Worm (Caenorhabditis elegans): ENCODE results near the gene gtf-2F2.

The gtf-2F2 gene

ce11 chrV:18993535-18993990, at the start of gene gtf-2F2:
Gene gtf-2F2, plus strand, starts transcription at chrV:18993940.
- no peak for TF ChIP-seq mdl-1 (tag; optimal IDR thresholded peaks at IDR 0.05)
- TF ChIP-seq ceh-82 (tag; optimal IDR thresholded peaks at IDR 0.05): no peak
- TF ChIP-seq ZK546.5 (tag; optimal IDR thresholded peaks at IDR 0.05): no peak
- TF ChIP-seq blmp-1 (tag; optimal IDR thresholded peaks at IDR 0.05; ENCODE audit: insufficient read depth): no peak
- no peak for TF ChIP-seq lin-39 (tag; optimal IDR thresholded peaks at IDR 0.05)
- no peak for TF ChIP-seq ama-1 (optimal IDR thresholded peaks at IDR 0.05)
- TF ChIP-seq F13H6.1 (tag; optimal IDR thresholded peaks at IDR 0.05): no peak
- no peak for TF ChIP-seq gmeb-1 (tag; optimal IDR thresholded peaks at IDR 0.05)
- TF ChIP-seq ztf-11 (tag; optimal IDR thresholded peaks at IDR 0.05): no peak
- TF ChIP-seq C34F6.9 (tag; optimal IDR thresholded peaks at IDR 0.05): no peak
- no peak for TF ChIP-seq zag-1 (tag; optimal IDR thresholded peaks at IDR 0.05)
- TF ChIP-seq nhr-12 (tag; optimal IDR thresholded peaks at IDR 0.05): no peak
- TF ChIP-seq crh-2 (tag; optimal IDR thresholded peaks at IDR 0.05): no peak
- TF ChIP-seq alr-1 (tag; optimal IDR thresholded peaks at IDR 0.05): no peak
- no peak for TF ChIP-seq nhr-6 (tag; optimal IDR thresholded peaks at IDR 0.05)
- no peak for TF ChIP-seq nhr-10 (tag; optimal IDR thresholded peaks at IDR 0.05)
- TF ChIP-seq fos-1 (tag; optimal IDR thresholded peaks at IDR 0.05): no peak
- no peak for TF ChIP-seq sem-4 (tag; optimal IDR thresholded peaks at IDR 0.05)

ce11 chrV:18957267-18957843, 36.4 kb upstream of the gtf-2F2 start, which contains the start of gene hrg-10:
Gene hrg-10, minus strand, starts transcription at chrV:18957317.
- TF ChIP-seq fos-1 (tag; optimal IDR thresholded peaks at IDR 0.05) (peak; percentile 12), R02D3.7 (tag; optimal IDR thresholded peaks at IDR 0.05) (no peak), skn-1 (tag; optimal IDR thresholded peaks at IDR 0.05) (peak; percentile 15)

- TF ChIP-seq skn-1 (tag; optimal IDR thresholded peaks at IDR 0.05) (no peak), nhr-12 (tag; optimal IDR thresholded peaks at IDR 0.05) (no peak), mab-5 (tag; optimal IDR thresholded peaks at IDR 0.05) (no peak), gmeb-1 (tag; optimal IDR thresholded peaks at IDR 0.05) (no peak), mdl-1 (tag; optimal IDR thresholded peaks at IDR 0.05) (no peak), lin-13 (GFP tag; optimal IDR thresholded peaks at IDR 0.05) (no peak), peb-1 (tag; optimal IDR thresholded peaks at IDR 0.05) (no peak), elt-3 (tag; optimal IDR thresholded peaks at IDR 0.05) (no peak), fos-1 (tag; optimal IDR thresholded peaks at IDR 0.05) (no peak), sma-3 (GFP tag; optimal IDR thresholded peaks at IDR 0.05) (no peak), nhr-21 (tag; optimal IDR thresholded peaks at IDR 0.05) (no peak), nhr-10 (tag; optimal IDR thresholded peaks at IDR 0.05) (no peak), ztf-1 (GFP tag; conservative IDR thresholded peaks at IDR 0.05) (no peak)
Observed at ce11 chrV:18960072-18960471, 33.7 kb upstream of the gtf-2F2 start, which contains the start of gene ztf-20. Gene ztf-20, minus strand, starts transcription at chrV:18960172.

ce11 chrV:18967479-18968056, 26.2 kb upstream of the gtf-2F2 start, which contains the start of gene Y39B6A.43:
Gene Y39B6A.43, minus strand, starts transcription at chrV:18967829.
- TF ChIP-seq skn-1 (tag; optimal IDR thresholded peaks at IDR 0.05) (peak; percentile 57), fos-1 (tag; optimal IDR thresholded peaks at IDR 0.05) (peak; percentile 90), ztf-11 (tag; optimal IDR thresholded peaks at IDR 0.05) (no peak), nhr-129 (tag; optimal IDR thresholded peaks at IDR 0.05) (peak; percentile 96), sma-3 (GFP tag; optimal IDR thresholded peaks at IDR 0.05) (peak; percentile 91), sem-4 (tag; optimal IDR thresholded peaks at IDR 0.05) (peak; percentile 94), snpc-4 (tag; optimal IDR thresholded peaks at IDR 0.05) (peak; percentile 83), ama-1 (optimal IDR thresholded peaks at IDR 0.05) (no peak), nhr-11 (tag; optimal IDR thresholded peaks at IDR 0.05) (no peak), egl-27 (tag; optimal IDR thresholded peaks at IDR 0.05) (peak; percentile 80), nhr-12 (tag; optimal IDR thresholded peaks at IDR 0.05) (no peak), nhr-25 (tag; optimal IDR thresholded peaks at IDR 0.05) (peak; percentile 96), mdl-1 (tag; optimal IDR thresholded peaks at IDR 0.05) (peak in 1 of 2 experiments; percentile 72), nhr-23 (tag; optimal IDR thresholded peaks at IDR 0.05) (no peak), R02D3.7 (tag; optimal IDR thresholded peaks at IDR 0.05) (peak; percentile 79), nhr-6 (tag; optimal IDR thresholded peaks at IDR 0.05) (peak; percentile 91), lin-13 (GFP tag; optimal IDR thresholded peaks at IDR 0.05) (peak; percentile 99), blmp-1 (tag; optimal IDR thresholded peaks at IDR 0.05; ENCODE audit: insufficient read depth) (peak; percentile 67), ZK546.5 (tag; optimal IDR thresholded peaks at IDR 0.05) (peak; percentile 68), ztf-4 (tag; optimal IDR thresholded peaks at IDR 0.05) (peak; percentile 81), aly-2 (tag; optimal IDR thresholded peaks at IDR 0.05) (no peak), ceh-16 (tag; optimal IDR thresholded peaks at IDR 0.05) (peak; percentile 55), nhr-77 (tag; optimal IDR thresholded peaks at IDR 0.05) (peak; percentile 90), ceh-82 (tag; optimal IDR thresholded peaks at IDR 0.05) (peak; percentile 93), lin-11 (tag; optimal IDR thresholded peaks at IDR 0.05) (peak; percentile 93), alr-1 (tag; optimal IDR thresholded peaks at IDR 0.05) (no peak), dmd-4 (tag; optimal IDR thresholded peaks at IDR 0.05) (no peak), mab-5 (tag; optimal IDR thresholded peaks at IDR 0.05) (peak; percentile 92), lin-39 (tag; optimal IDR thresholded peaks at IDR 0.05) (no peak), mbf-1 (tag; optimal IDR thresholded peaks at IDR 0.05) (peak; percentile 19), nhr-21 (tag; optimal IDR thresholded peaks at IDR 0.05) (peak; percentile 94), ztf-1 (GFP tag; conservative IDR thresholded peaks at IDR 0.05) (no peak), Y55F3AM.14 (GFP tag; optimal IDR thresholded peaks at IDR 0.05) (peak; percentile 93), lsy-2 (tag; optimal IDR thresholded peaks at IDR 0.05) (peak; percentile 94 to 97), unc-62 (GFP tag; optimal IDR thresholded peaks at IDR 0.05) (no peak), nhr-10 (tag; optimal IDR thresholded peaks at IDR 0.05) (peak; percentile 87)

Measured in whole organism, L2 larva.